Fruit fly (Drosophila melanogaster): ENCODE data around the gene CycH.

CycH gene

DNA sequence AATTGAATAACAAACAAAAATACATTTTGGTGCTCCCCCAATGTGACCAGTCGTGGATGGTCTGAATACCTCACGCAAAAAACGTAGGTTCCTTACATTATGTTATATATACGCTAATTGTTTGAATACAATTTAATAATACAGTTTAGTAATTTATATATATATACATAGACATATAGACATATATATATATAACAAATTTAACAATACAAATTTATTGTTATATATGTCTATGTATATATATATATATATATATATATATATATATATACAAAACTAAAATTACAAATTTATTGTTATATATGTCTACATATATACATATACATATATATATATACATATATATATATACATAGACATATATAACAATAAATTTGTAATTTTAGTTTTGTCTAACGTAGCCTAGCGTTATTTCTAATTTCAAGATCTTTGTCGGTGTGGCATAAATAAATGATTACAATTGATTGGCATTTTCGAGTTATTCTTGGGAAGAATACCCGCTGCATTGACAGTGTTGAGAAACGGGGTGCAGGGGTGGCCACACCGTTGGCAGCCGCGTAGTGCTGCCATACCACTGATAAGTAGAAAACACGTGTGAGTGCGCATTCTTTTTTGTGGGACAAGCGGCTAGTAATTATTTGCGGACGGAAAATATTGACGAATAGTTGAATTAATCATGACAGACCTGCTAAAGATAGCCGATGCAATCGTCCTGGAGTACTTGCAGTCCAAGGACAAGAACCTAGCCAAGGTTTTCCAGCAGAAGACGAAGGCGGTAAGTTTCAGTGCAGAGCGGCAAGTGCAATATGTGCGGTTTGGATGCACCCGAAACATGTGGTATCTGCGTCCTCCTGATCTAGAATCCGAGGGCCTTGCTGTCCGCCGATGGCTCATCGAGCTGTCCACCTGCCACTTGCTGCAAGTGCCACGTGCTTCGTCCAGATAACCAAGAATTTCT is 10.7 kb downstream of the CycH start, which contains the start of the genes CG7148 and Nopp140 (continued):
- TF ChIP-seq Aef1 (GFP tag; IDR thresholded peaks at IDR 0.05) (peak; percentile 58), ham (GFP tag; IDR thresholded peaks at IDR 0.05) (no peak), pzg (GFP tag; optimal IDR thresholded peaks at IDR 0.05) (peak; percentile 91), CG17186 (GFP tag; optimal IDR thresholded peaks at IDR 0.05) (peak; percentile 73), lola (GFP tag; optimal IDR thresholded peaks at IDR 0.05) (peak in 1 of 3 experiments; percentile 14), vnd (GFP tag; IDR thresholded peaks at IDR 0.05; ENCODE audit: partially characterized antibody) (no peak), CG14965 (GFP tag; optimal IDR thresholded peaks at IDR 0.05; ENCODE audit: borderline replicate concordance) (no peak), CG12659 (GFP tag; optimal IDR thresholded peaks at IDR 0.05) (peak; percentile 78), CG8359 (GFP tag; optimal IDR thresholded peaks at IDR 0.05; ENCODE audit: borderline replicate concordance) (no peak), CG12155 (GFP tag; optimal IDR thresholded peaks at IDR 0.05) (peak; percentile 61), z (GFP tag; IDR thresholded peaks at IDR 0.05) (no peak), disco-r (GFP tag; optimal IDR thresholded peaks at IDR 0.05) (no peak), kah (GFP tag; optimal IDR thresholded peaks at IDR 0.05) (peak; percentile 12), sc (optimal IDR thresholded peaks at IDR 0.05) (no peak), sc (GFP tag; optimal IDR thresholded peaks at IDR 0.05) (no peak), CG7987 (GFP tag; optimal IDR thresholded peaks at IDR 0.05) (peak; percentile 77), ttk (GFP tag; IDR thresholded peaks at IDR 0.05) (peak; percentile 51; the same call in 1 of the 2 replicates), CG11696 (GFP tag; IDR thresholded peaks at IDR 0.05) (no peak), luna (GFP tag; optimal IDR thresholded peaks at IDR 0.05) (peak; percentile 42), pan (optimal IDR thresholded peaks at IDR 0.05) (no peak), pan (GFP tag; optimal IDR thresholded peaks at IDR 0.05 in 1 of 2, IDR thresholded peaks at IDR 0.05 in 1 of 2) (peak in 1 of 2 experiments; percentile 65), TFAM (GFP tag; optimal IDR thresholded peaks at IDR 0.05) (no peak), dan (GFP tag; IDR thresholded peaks at IDR 0.05) (no peak), dati (GFP tag; IDR thresholded peaks at IDR 0.05) (0 out of 2 replicates have a peak, but pooled peaks have one; percentile 30), hkb (optimal IDR thresholded peaks at IDR 0.05) (no peak), hkb (GFP tag; IDR thresholded peaks at IDR 0.05) (peak; percentile 57), Nf-YA (GFP tag; IDR thresholded peaks at IDR 0.05) (no peak), CG15073 (GFP tag; optimal IDR thresholded peaks at IDR 0.05) (no peak), CG6683 (GFP tag; optimal IDR thresholded peaks at IDR 0.05) (peak; percentile 43), CG15514 (GFP tag; optimal IDR thresholded peaks at IDR 0.05) (peak; percentile 77), CG1024 (GFP tag; IDR thresholded peaks at IDR 0.05) (peak; percentile 64; the same call in 1 of the 2 replicates), Dip3 (GFP tag; optimal IDR thresholded peaks at IDR 0.05) (peak; percentile 63), E2f2 (GFP tag; IDR thresholded peaks at IDR 0.05) (peak; percentile 55), chif (GFP tag; optimal IDR thresholded peaks at IDR 0.05) (peak; percentile 26 to 54), CG9932 (GFP tag; IDR thresholded peaks at IDR 0.05) (peak; percentile 89), CG12219 (GFP tag; optimal IDR thresholded peaks at IDR 0.05) (peak; percentile 3), CG1602 (GFP tag; optimal IDR thresholded peaks at IDR 0.05) (peak; percentile 57), hb (GFP tag; IDR thresholded peaks at IDR 0.05; ENCODE audit: partially characterized antibody) (no peak), seq (GFP tag; IDR thresholded peaks at IDR 0.05) (no peak), HLH3B (GFP tag; IDR thresholded peaks at IDR 0.05) (peak; percentile 41; the same call in 1 of the 2 replicates), ab (GFP tag; optimal IDR thresholded peaks at IDR 0.05) (no peak), CG11247 (GFP tag; IDR thresholded peaks at IDR 0.05) (peak; percentile 77), stwl (tag; optimal IDR thresholded peaks at IDR 0.05) (peak; percentile 72), Jarid2 (GFP tag; optimal IDR thresholded peaks at IDR 0.05) (no peak), Hsf (GFP tag; optimal IDR thresholded peaks at IDR 0.05) (peak; percentile 66), sqz (GFP tag; optimal IDR thresholded peaks at IDR 0.05) (no peak), wdn (GFP tag; IDR thresholded peaks at IDR 0.05) (peak; percentile 61), phol (tag; optimal IDR thresholded peaks at IDR 0.05) (peak; percentile 59), unpg (GFP tag; optimal IDR thresholded peaks at IDR 0.05) (peak; percentile 63)

Measured in whole organism, embryonic.